Fruit fly (Drosophila melanogaster): ENCODE data around the gene CG34167.

The CG34167 gene

dm6 chr2L:16003541-16003940 lies at the start of gene CG34167:
Gene CG34167 (minus strand): TSS chr2L:16003641.
- TF ChIP-seq CG9139 (GFP tag; optimal IDR thresholded peaks at IDR 0.05): no peak
- no peak for TF ChIP-seq CG8632 (GFP tag; optimal IDR thresholded peaks at IDR 0.05)
- TF ChIP-seq CG7368 (GFP tag; optimal IDR thresholded peaks at IDR 0.05): no peak
- TF ChIP-seq pdm3 (GFP tag; optimal IDR thresholded peaks at IDR 0.05): no peak
- TF ChIP-seq topi (GFP tag; optimal IDR thresholded peaks at IDR 0.05): no peak
- no peak for TF ChIP-seq Eip93F (GFP tag; optimal IDR thresholded peaks at IDR 0.05)
- no peak for TF ChIP-seq Hr38 (GFP tag; optimal IDR thresholded peaks at IDR 0.05)
- TF ChIP-seq CG4318 (GFP tag; optimal IDR thresholded peaks at IDR 0.05): no peak
- no peak for TF ChIP-seq Sox102F (GFP tag; optimal IDR thresholded peaks at IDR 0.05)
- no peak for TF ChIP-seq OdsH (GFP tag; optimal IDR thresholded peaks at IDR 0.05)
- no peak for TF ChIP-seq vri (GFP tag; optimal IDR thresholded peaks at IDR 0.05)
- TF ChIP-seq CG11294 (GFP tag; IDR thresholded peaks at IDR 0.05): no peak
- TF ChIP-seq Met (GFP tag; optimal IDR thresholded peaks at IDR 0.05): no peak
- no peak for TF ChIP-seq fd59A (GFP tag; optimal IDR thresholded peaks at IDR 0.05)
- TF ChIP-seq lz (GFP tag; optimal IDR thresholded peaks at IDR 0.05): no peak
- TF ChIP-seq fd85E (GFP tag; optimal IDR thresholded peaks at IDR 0.05): no peak
- TF ChIP-seq Ets96B (tag; optimal IDR thresholded peaks at IDR 0.05): no peak
- TF ChIP-seq CG3032 (tag; optimal IDR thresholded peaks at IDR 0.05): no peak

dm6 chr2L:16049647-16050046 lies 46.2 kb upstream of the CG34167 start, which contains the start of gene beat-Ia:
Gene beat-Ia (plus strand): TSS chr2L:16049965.
- TF ChIP-seq svp (GFP tag) (peak; percentile 38), Eip93F (GFP tag; optimal IDR thresholded peaks at IDR 0.05) (no peak), Ets21C (GFP tag; optimal IDR thresholded peaks at IDR 0.05) (no peak)

- no peak for TF ChIP-seq Ets96B (tag; optimal IDR thresholded peaks at IDR 0.05)
- no peak for TF ChIP-seq CG1621 (tag; optimal IDR thresholded peaks at IDR 0.05)
- no peak for TF ChIP-seq esn (GFP tag; optimal IDR thresholded peaks at IDR 0.05)
- no peak for TF ChIP-seq CG11762 (GFP tag; optimal IDR thresholded peaks at IDR 0.05; ENCODE audit: insufficient read depth)
- TF ChIP-seq Ets21C (GFP tag; optimal IDR thresholded peaks at IDR 0.05): no peak
- TF ChIP-seq CG8632 (GFP tag; optimal IDR thresholded peaks at IDR 0.05): no peak
- no peak for TF ChIP-seq Blimp-1 (GFP tag; optimal IDR thresholded peaks at IDR 0.05)
- TF ChIP-seq CG4318 (GFP tag; optimal IDR thresholded peaks at IDR 0.05): no peak
- TF ChIP-seq Lpt (GFP tag; optimal IDR thresholded peaks at IDR 0.05): no peak
- TF ChIP-seq spab (GFP tag; optimal IDR thresholded peaks at IDR 0.05): no peak
- no peak for TF ChIP-seq Met (GFP tag; optimal IDR thresholded peaks at IDR 0.05)
- no peak for TF ChIP-seq fkh (GFP tag; optimal IDR thresholded peaks at IDR 0.05)
- no peak for TF ChIP-seq Sox15 (GFP tag; optimal IDR thresholded peaks at IDR 0.05)
Observed at dm6 chr2L:16042385-16043071, 39.1 kb upstream of the CG34167 start.

dm6 chr2L:16041727-16042126 lies 38.3 kb upstream of the CG34167 start, which contains the start of the genes BicC and CG45084:
Gene BicC (plus strand): TSS chr2L:16042047.
Gene CG45084 (plus strand): TSS chr2L:16042047.
- TF ChIP-seq svp (GFP tag) (peak; percentile 8), CG9139 (GFP tag; optimal IDR thresholded peaks at IDR 0.05) (no peak)

dm6 chr2L:16040255-16040654 lies 36.8 kb upstream of the CG34167 start:
- TF ChIP-seq Hr39 (GFP tag; optimal IDR thresholded peaks at IDR 0.05) (peak; percentile 2), CG32006 (GFP tag; optimal IDR thresholded peaks at IDR 0.05) (no peak)

- no peak for TF ChIP-seq CG11902 (GFP tag; optimal IDR thresholded peaks at IDR 0.05)
- TF ChIP-seq CG8119 (GFP tag; IDR thresholded peaks at IDR 0.05): no peak
- no peak for TF ChIP-seq achi (GFP tag; optimal IDR thresholded peaks at IDR 0.05)
- TF ChIP-seq Gug (GFP tag; IDR thresholded peaks at IDR 0.05): no peak
- TF ChIP-seq CG11762 (GFP tag; optimal IDR thresholded peaks at IDR 0.05; ENCODE audit: insufficient read depth): no peak
- no peak for TF ChIP-seq dsx (GFP tag; optimal IDR thresholded peaks at IDR 0.05; ENCODE audit: poor library complexity, severe bottlenecking)
- TF ChIP-seq esn (GFP tag; optimal IDR thresholded peaks at IDR 0.05): no peak
- no peak for TF ChIP-seq CG34406 (GFP tag; optimal IDR thresholded peaks at IDR 0.05)
- no peak for TF ChIP-seq Hr38 (GFP tag; optimal IDR thresholded peaks at IDR 0.05)
- no peak for TF ChIP-seq CG6808 (GFP tag; optimal IDR thresholded peaks at IDR 0.05)
- TF ChIP-seq Lpt (GFP tag; optimal IDR thresholded peaks at IDR 0.05): no peak
- no peak for TF ChIP-seq Blimp-1 (GFP tag; optimal IDR thresholded peaks at IDR 0.05)
- TF ChIP-seq salr (GFP tag; optimal IDR thresholded peaks at IDR 0.05): no peak
- TF ChIP-seq CG4318 (GFP tag; optimal IDR thresholded peaks at IDR 0.05): no peak
- no peak for TF ChIP-seq CG16779 (tag; optimal IDR thresholded peaks at IDR 0.05)
Observed at dm6 chr2L:16026693-16027092, 23.3 kb upstream of the CG34167 start.

Data from whole organism, prepupa.